Worm (Caenorhabditis elegans): ENCODE measurements around the gene srh-17.

The srh-17 gene

ce11 chrV:14686231-14687105 lies 25.4 kb downstream of the srh-17 start:
- TF ChIP-seq unc-98 (GFP tag; IDR thresholded peaks at IDR 0.05): no peak
- no peak for TF ChIP-seq snu-23 (GFP tag; optimal IDR thresholded peaks at IDR 0.05)
- TF ChIP-seq ceh-63 (GFP tag; optimal IDR thresholded peaks at IDR 0.05): peak; percentile 50
- TF ChIP-seq xbp-1 (tag; optimal IDR thresholded peaks at IDR 0.05): no peak
- TF ChIP-seq nhr-19 (GFP tag; conservative IDR thresholded peaks at IDR 0.05): no peak
- no peak for TF ChIP-seq nhr-71 (tag; optimal IDR thresholded peaks at IDR 0.05)
- no peak for TF ChIP-seq fos-1 (tag; optimal IDR thresholded peaks at IDR 0.05)
- TF ChIP-seq C34B4.2 (tag; optimal IDR thresholded peaks at IDR 0.05): no peak
- TF ChIP-seq ets-5 (GFP tag; IDR thresholded peaks at IDR 0.05): no peak
- no peak for TF ChIP-seq isw-1 (GFP tag; IDR thresholded peaks at IDR 0.05)
- TF ChIP-seq hlh-17 (GFP tag; optimal IDR thresholded peaks at IDR 0.05; ENCODE audit: borderline replicate concordance): no peak
- peak; percentile 3 for TF ChIP-seq elt-2 (tag; optimal IDR thresholded peaks at IDR 0.05)
- no peak for TF ChIP-seq unc-130 (tag; optimal IDR thresholded peaks at IDR 0.05)
- no peak for TF ChIP-seq unc-86 (tag; optimal IDR thresholded peaks at IDR 0.05)
- TF ChIP-seq egl-13 (tag; optimal IDR thresholded peaks at IDR 0.05): no peak
- TF ChIP-seq ztf-4 (tag; optimal IDR thresholded peaks at IDR 0.05): peak; percentile 18
- TF ChIP-seq mab-9 (GFP tag; IDR thresholded peaks at IDR 0.05): no peak
- no peak for TF ChIP-seq dsc-1 (tag; optimal IDR thresholded peaks at IDR 0.05)
- peak; percentile 50 for TF ChIP-seq nhr-85 (tag)
- TF ChIP-seq jun-1 (tag; optimal IDR thresholded peaks at IDR 0.05): no peak
- no peak for TF ChIP-seq zag-1 (tag; optimal IDR thresholded peaks at IDR 0.05)
- no peak for TF ChIP-seq nhr-47 (tag; optimal IDR thresholded peaks at IDR 0.05)
- TF ChIP-seq lin-14 (GFP tag; optimal IDR thresholded peaks at IDR 0.05): peak; percentile 5
- TF ChIP-seq mdl-1 (tag; optimal IDR thresholded peaks at IDR 0.05): no peak
- no peak for TF ChIP-seq efl-3 (GFP tag; optimal IDR thresholded peaks at IDR 0.05)
- TF ChIP-seq dpl-1 (GFP tag; optimal IDR thresholded peaks at IDR 0.05): no peak
- TF ChIP-seq ama-1 (optimal IDR thresholded peaks at IDR 0.05): peak; percentile 85
- peak; percentile 70 for TF ChIP-seq nhr-84 (tag; optimal IDR thresholded peaks at IDR 0.05)
- TF ChIP-seq ceh-8 (GFP tag; optimal IDR thresholded peaks at IDR 0.05): no peak
- TF ChIP-seq irx-1 (tag; optimal IDR thresholded peaks at IDR 0.05): no peak
- TF ChIP-seq alr-1 (tag; optimal IDR thresholded peaks at IDR 0.05; ENCODE audit: borderline replicate concordance): peak; percentile 100
- no peak for TF ChIP-seq fkh-8 (tag; optimal IDR thresholded peaks at IDR 0.05)
- TF ChIP-seq elt-3 (tag; optimal IDR thresholded peaks at IDR 0.05): no peak
- no peak for TF ChIP-seq pax-3 (tag; optimal IDR thresholded peaks at IDR 0.05)
- no peak for TF ChIP-seq vab-15 (tag; optimal IDR thresholded peaks at IDR 0.05)
- TF ChIP-seq pag-3 (tag; optimal IDR thresholded peaks at IDR 0.05; ENCODE audit: borderline replicate concordance, insufficient read depth): no peak
- no peak for TF ChIP-seq lin-35 (GFP tag; optimal IDR thresholded peaks at IDR 0.05)
- no peak for TF ChIP-seq nhr-28 (tag; optimal IDR thresholded peaks at IDR 0.05)
- TF ChIP-seq lin-15B (tag; optimal IDR thresholded peaks at IDR 0.05): no peak
- TF ChIP-seq mef-2 (tag; optimal IDR thresholded peaks at IDR 0.05): no peak
- peak; percentile 26 for TF ChIP-seq rnt-1 (tag; optimal IDR thresholded peaks at IDR 0.05)
- no peak for TF ChIP-seq efl-1 (optimal IDR thresholded peaks at IDR 0.05)
- TF ChIP-seq efl-1 (GFP tag; optimal IDR thresholded peaks at IDR 0.05 in 1 of 2): peak in 1 of 2 experiments; percentile 11
- peak; percentile 26 for TF ChIP-seq mep-1 (tag; optimal IDR thresholded peaks at IDR 0.05)
- no peak for TF ChIP-seq fkh-10 (GFP tag; optimal IDR thresholded peaks at IDR 0.05)
- TF ChIP-seq nhr-76 (tag; optimal IDR thresholded peaks at IDR 0.05): no peak
- TF ChIP-seq skn-1 (tag; optimal IDR thresholded peaks at IDR 0.05): peak; percentile 20
- TF ChIP-seq nhr-237 (tag; optimal IDR thresholded peaks at IDR 0.05): no peak
- TF ChIP-seq ceh-90 (tag; optimal IDR thresholded peaks at IDR 0.05): no peak
- no peak for TF ChIP-seq sptf-1 (tag; optimal IDR thresholded peaks at IDR 0.05)
- TF ChIP-seq nhr-12 (tag; optimal IDR thresholded peaks at IDR 0.05): no peak
- peak in 1 of 2 experiments; percentile 18 for TF ChIP-seq ztf-11 (tag; optimal IDR thresholded peaks at IDR 0.05)

Measured in whole organism, L1 larva.